Fruit fly (Drosophila melanogaster): ENCODE results near the gene Mcm6.
A peak's percentile ranks its signal among the peaks of the same experiment; 100 is the strongest.

The Mcm6 gene

DNA sequence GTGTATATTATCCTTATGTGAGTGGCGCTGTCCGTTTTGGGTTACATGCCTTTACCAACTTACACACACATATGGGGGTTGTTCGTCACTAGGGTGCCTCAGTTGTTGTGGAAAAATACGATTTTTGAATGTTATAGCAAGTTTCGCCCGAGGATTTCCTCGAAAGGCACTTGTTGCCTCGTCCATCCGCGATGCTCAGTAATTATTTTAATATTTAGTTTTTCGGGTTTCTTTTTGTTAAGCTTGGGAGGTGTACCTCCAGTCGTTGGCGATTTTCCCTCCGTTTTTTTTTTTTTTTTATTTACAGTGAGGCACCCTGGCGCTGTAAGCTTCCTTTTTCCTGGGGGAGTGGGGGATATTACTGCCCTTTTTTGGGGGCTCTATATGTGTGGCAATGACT lies 22.3 kb downstream of the Mcm6 start (continued):
- TF ChIP-seq MBD-R2 (GFP tag; IDR thresholded peaks at IDR 0.05): peak; percentile 39; the same call in 1 of the 2 replicates
- TF ChIP-seq Dfd (GFP tag; optimal IDR thresholded peaks at IDR 0.05): no peak
- peak; percentile 19 for TF ChIP-seq pum (GFP tag; optimal IDR thresholded peaks at IDR 0.05)
- TF ChIP-seq CG8944 (GFP tag; optimal IDR thresholded peaks at IDR 0.05): no peak
- peak; percentile 63 for TF ChIP-seq CG9932 (GFP tag; IDR thresholded peaks at IDR 0.05)
- TF ChIP-seq jumu (GFP tag; optimal IDR thresholded peaks at IDR 0.05): peak; percentile 15
- TF ChIP-seq sr (GFP tag; IDR thresholded peaks at IDR 0.05): no peak
- TF ChIP-seq CG33557 (GFP tag; optimal IDR thresholded peaks at IDR 0.05): peak; percentile 52
- TF ChIP-seq Pdp1 (GFP tag; optimal IDR thresholded peaks at IDR 0.05): peak; percentile 36 to 56
- peak; percentile 42 for TF ChIP-seq Atf-2 (GFP tag; optimal IDR thresholded peaks at IDR 0.05)
- TF ChIP-seq wdn (GFP tag; IDR thresholded peaks at IDR 0.05): no peak
- peak; percentile 49 for TF ChIP-seq CG14710 (tag; optimal IDR thresholded peaks at IDR 0.05)
- TF ChIP-seq CG7271 (tag; optimal IDR thresholded peaks at IDR 0.05): no peak
- TF ChIP-seq HLH54F (GFP tag; optimal IDR thresholded peaks at IDR 0.05): peak; percentile 54
- TF ChIP-seq odd (GFP tag; optimal IDR thresholded peaks at IDR 0.05): peak; percentile 63
- TF ChIP-seq twi (tag; optimal IDR thresholded peaks at IDR 0.05): peak; percentile 13
- peak; percentile 12 for TF ChIP-seq trem (tag; optimal IDR thresholded peaks at IDR 0.05)
- no peak for TF ChIP-seq CG12769 (tag; optimal IDR thresholded peaks at IDR 0.05)
- no peak for TF ChIP-seq CG17802 (tag; optimal IDR thresholded peaks at IDR 0.05)
- peak; percentile 69 for TF ChIP-seq HHEX (GFP tag; optimal IDR thresholded peaks at IDR 0.05)
- peak; percentile 75 for TF ChIP-seq dysf (GFP tag; IDR thresholded peaks at IDR 0.05)
- TF ChIP-seq phol (tag; optimal IDR thresholded peaks at IDR 0.05): peak; percentile 59
- peak; percentile 30 for TF ChIP-seq HmgD (GFP tag; optimal IDR thresholded peaks at IDR 0.05)
- peak; percentile 18 for TF ChIP-seq CG3163 (GFP tag; optimal IDR thresholded peaks at IDR 0.05)
- no peak for TF ChIP-seq CG8290 (GFP tag; optimal IDR thresholded peaks at IDR 0.05)
- TF ChIP-seq CG8290 (tag; optimal IDR thresholded peaks at IDR 0.05): peak in 1 of 2 experiments; percentile 13
- TF ChIP-seq CG18476 (GFP tag; optimal IDR thresholded peaks at IDR 0.05): peak; percentile 68
- TF ChIP-seq CG10979 (tag; optimal IDR thresholded peaks at IDR 0.05): peak; percentile 64
- peak; percentile 58 for TF ChIP-seq lmd (GFP tag; IDR thresholded peaks at IDR 0.05)
- no peak for TF ChIP-seq fd64A (GFP tag; optimal IDR thresholded peaks at IDR 0.05)
- TF ChIP-seq schlank (tag; optimal IDR thresholded peaks at IDR 0.05): peak; percentile 53
- TF ChIP-seq Eip74EF (GFP tag; optimal IDR thresholded peaks at IDR 0.05): peak in 1 of 2 experiments; percentile 58
- TF ChIP-seq Blimp-1 (GFP tag; optimal IDR thresholded peaks at IDR 0.05): peak; percentile 63
- TF ChIP-seq CG3726 (GFP tag; IDR thresholded peaks at IDR 0.05): peak; percentile 46; the same call in 1 of the 3 replicates
- peak in 1 of 3 experiments; percentile 51 for TF ChIP-seq lola (GFP tag; optimal IDR thresholded peaks at IDR 0.05)
- TF ChIP-seq Gug (GFP tag; IDR thresholded peaks at IDR 0.05): peak; percentile 24; the same call in 1 of the 4 replicates
- no peak for TF ChIP-seq Bgb (GFP tag; IDR thresholded peaks at IDR 0.05; ENCODE audit: partially characterized antibody)
- peak; percentile 81 for TF ChIP-seq CG11695 (GFP tag; IDR thresholded peaks at IDR 0.05)
- peak; percentile 35 for TF ChIP-seq nau (GFP tag; optimal IDR thresholded peaks at IDR 0.05)
- TF ChIP-seq CG17829 (tag; optimal IDR thresholded peaks at IDR 0.05): peak; percentile 53
- TF ChIP-seq cwo (GFP tag; optimal IDR thresholded peaks at IDR 0.05): peak; percentile 64
- TF ChIP-seq NC2β (GFP tag; optimal IDR thresholded peaks at IDR 0.05): peak; percentile 61
- peak; percentile 84 for TF ChIP-seq Meics (GFP tag; optimal IDR thresholded peaks at IDR 0.05)
- TF ChIP-seq Hey (tag; optimal IDR thresholded peaks at IDR 0.05): no peak
- peak; percentile 54 for TF ChIP-seq zfh2 (GFP tag; optimal IDR thresholded peaks at IDR 0.05)
- TF ChIP-seq stc (GFP tag; IDR thresholded peaks at IDR 0.05): peak; percentile 70
- peak; percentile 19 for TF ChIP-seq slp2 (GFP tag; optimal IDR thresholded peaks at IDR 0.05)
- TF ChIP-seq Atf6 (GFP tag; IDR thresholded peaks at IDR 0.05): peak; percentile 87
- peak; percentile 32 for TF ChIP-seq CHES-1-like (GFP tag; optimal IDR thresholded peaks at IDR 0.05)
- TF ChIP-seq stwl (tag; optimal IDR thresholded peaks at IDR 0.05): no peak
